Worm (Caenorhabditis elegans) whole organism, L2 larva: ENCODE data around the gene skpo-3.

ENCODE experiments used
- lin-11 ChIP-seq: fragments of 150-350 bp; sonication (generic microtip); optimal IDR thresholded peaks from 2 replicates; lab custom pipeline; 2014; ENCODE audit warnings: missing biosample characterization, missing genetic modification characterization, inconsistent platforms, mixed read lengths
- ztf-1 ChIP-seq: fragments of 200-800 bp; sonication (Bioruptor generic); conservative IDR thresholded peaks from 2 replicates; pipeline ENCODE4 v1.3.6; 2022; ENCODE audit warnings: missing genetic modification characterization, missing compliant biosample characterization

ce11 chrII:7196040-7196439 is 49.6 kb upstream of the skpo-3 start, which contains the start of gene maoc-1:
- TF ChIP-seq ztf-1 (no peak), lin-11 (tag; lab: Kevin White, UChicago) (no peak)
